Fruit fly (Drosophila melanogaster) whole organism, embryonic: ENCODE data around the gene Pdcd4.
A peak's percentile ranks its signal among the peaks of the same experiment; 100 is the strongest.

Source experiments
- Antp ChIP-seq: fragments of 200-800 bp; sonication (Bioruptor generic); optimal IDR thresholded peaks from 3 replicates; lab custom pipeline; 2016; ENCODE audit warnings: missing biosample characterization, missing genetic modification characterization
- Atf6 ChIP-seq: fragments of 200-800 bp; sonication (Bioruptor generic); IDR thresholded peaks from 2 replicates; pipeline ENCODE4 v1.3.6; 2022; ENCODE audit warnings: missing biosample characterization, missing genetic modification characterization
- BtbVII ChIP-seq: fragments of 200-800 bp; sonication (Bioruptor generic); optimal IDR thresholded peaks from 3 replicates; lab custom pipeline; 2017; ENCODE audit warnings: missing biosample characterization, mild to moderate bottlenecking, missing genetic modification characterization
- C15 ChIP-seq: fragments of 200-800 bp; sonication (Bioruptor generic); IDR thresholded peaks from 3 replicates; pipeline ENCODE4 v1.3.6; 2022; ENCODE audit warnings: missing biosample characterization, missing genetic modification characterization
- CG10565 ChIP-seq: fragments of 200-800 bp; sonication (Bioruptor generic); optimal IDR thresholded peaks from 3 replicates; lab custom pipeline; 2016; ENCODE audit warnings: missing biosample characterization, mild to moderate bottlenecking, missing genetic modification characterization
- CG10979 ChIP-seq: fragments of 200-800 bp; sonication (Bioruptor generic); optimal IDR thresholded peaks from 2 replicates; lab custom pipeline; 2018; ENCODE audit warnings: missing biosample characterization, mild to moderate bottlenecking, missing genetic modification characterization, moderate library complexity
- CG11696 ChIP-seq: fragments of 200-800 bp; sonication (Bioruptor generic); IDR thresholded peaks from 2 replicates; pipeline ENCODE4 v1.3.6; 2022; ENCODE audit warnings: missing biosample characterization, missing genetic modification characterization
- CG11723 ChIP-seq: fragments of 200-800 bp; sonication (Bioruptor generic); optimal IDR thresholded peaks from 2 replicates; lab custom pipeline; 2017; ENCODE audit warnings: missing biosample characterization, mild to moderate bottlenecking, missing genetic modification characterization
- CG12071 ChIP-seq: fragments of 200-800 bp; sonication (Bioruptor generic); optimal IDR thresholded peaks from 3 replicates; lab custom pipeline; 2018; ENCODE audit warnings: missing biosample characterization, mild to moderate bottlenecking, missing genetic modification characterization
- CG12236 ChIP-seq: fragments of 200-800 bp; sonication (Bioruptor generic); optimal IDR thresholded peaks from 2 replicates; lab custom pipeline; 2016; ENCODE audit warnings: missing biosample characterization, missing genetic modification characterization
- CG12744 ChIP-seq: fragments of 200-800 bp; sonication (Bioruptor generic); optimal IDR thresholded peaks from 2 replicates; lab custom pipeline; 2016; ENCODE audit warnings: missing biosample characterization, missing genetic modification characterization
- CG1602 ChIP-seq: fragments of 200-800 bp; sonication (Bioruptor generic); optimal IDR thresholded peaks from 3 replicates; lab custom pipeline; 2016; ENCODE audit warnings: missing biosample characterization, missing genetic modification characterization
- CG18619 ChIP-seq: fragments of 200-800 bp; sonication (Bioruptor generic); optimal IDR thresholded peaks from 3 replicates; lab custom pipeline; 2017; ENCODE audit warnings: missing biosample characterization, mild to moderate bottlenecking, missing genetic modification characterization
- CG30403 ChIP-seq: fragments of 200-800 bp; sonication (Bioruptor generic); optimal IDR thresholded peaks from 3 replicates; lab custom pipeline; 2016; ENCODE audit warnings: missing biosample characterization, missing genetic modification characterization
- CG32767 ChIP-seq: fragments of 200-800 bp; sonication (Bioruptor generic); IDR thresholded peaks from 2 replicates; pipeline ENCODE4 v1.3.6; 2022; ENCODE audit warnings: missing biosample characterization, missing genetic modification characterization
- CG4282 ChIP-seq: fragments of 200-800 bp; sonication (Bioruptor generic); optimal IDR thresholded peaks from 2 replicates; lab custom pipeline; 2016; ENCODE audit warnings: missing biosample characterization, missing genetic modification characterization
- CG4707 ChIP-seq: fragments of 200-800 bp; sonication (Bioruptor generic); optimal IDR thresholded peaks from 2 replicates; lab custom pipeline; 2018; ENCODE audit warnings: missing biosample characterization, mild to moderate bottlenecking, missing genetic modification characterization, moderate library complexity
- CG6765 ChIP-seq: fragments of 200-800 bp; sonication (Bioruptor generic); optimal IDR thresholded peaks from 3 replicates; lab custom pipeline; 2017; ENCODE audit warnings: missing biosample characterization, mild to moderate bottlenecking, missing genetic modification characterization
- CG6791 ChIP-seq: fragments of 200-800 bp; sonication (Bioruptor generic); IDR thresholded peaks from 3 replicates; pipeline ENCODE4 v1.3.6; 2022; ENCODE audit warnings: missing biosample characterization, missing genetic modification characterization; ENCODE audit not compliant: partially characterized antibody
- CG7556 ChIP-seq: fragments of 200-800 bp; sonication (Bioruptor generic); optimal IDR thresholded peaks from 2 replicates; lab custom pipeline; 2017; ENCODE audit warnings: missing biosample characterization, mild to moderate bottlenecking, missing genetic modification characterization
- CG7839 ChIP-seq: fragments of 200-800 bp; sonication (Bioruptor generic); optimal IDR thresholded peaks from 3 replicates; lab custom pipeline; 2018; ENCODE audit warnings: missing biosample characterization, mild to moderate bottlenecking, missing genetic modification characterization, moderate library complexity
- CG7963 ChIP-seq: fragments of 200-800 bp; sonication (Bioruptor generic); IDR thresholded peaks from 3 replicates; pipeline ENCODE4 v1.3.6; 2022; ENCODE audit warnings: missing biosample characterization, missing genetic modification characterization; ENCODE audit not compliant: partially characterized antibody
- CG8290 ChIP-seq, 3 experiments: fragments of 200-800 bp; sonication (Bioruptor generic); optimal IDR thresholded peaks; 2 replicates each; lab custom pipeline; 2016 to 2019; ENCODE audit warnings: missing biosample characterization in 3 of 3, missing genetic modification characterization in 3 of 3, mild to moderate bottlenecking in 2 of 3, moderate library complexity in 1 of 3
- CG9727 ChIP-seq: fragments of 200-800 bp; sonication (Bioruptor generic); optimal IDR thresholded peaks from 3 replicates; lab custom pipeline; 2017; ENCODE audit warnings: missing biosample characterization, mild to moderate bottlenecking, missing genetic modification characterization
- CG9876 ChIP-seq: fragments of 200-800 bp; sonication (Bioruptor generic); optimal IDR thresholded peaks from 2 replicates; lab custom pipeline; 2016; ENCODE audit warnings: missing biosample characterization, missing genetic modification characterization
- Dad ChIP-seq: fragments of 200-800 bp; sonication (Bioruptor generic); optimal IDR thresholded peaks from 3 replicates; lab custom pipeline; 2016; ENCODE audit warnings: missing biosample characterization, missing genetic modification characterization
- Dll ChIP-seq: fragments of 200-800 bp; sonication (Bioruptor generic); IDR thresholded peaks from 4 replicates; pipeline ENCODE4 v1.3.6; 2022; ENCODE audit warnings: missing biosample characterization, missing genetic modification characterization; ENCODE audit not compliant: partially characterized antibody
- Doc2 ChIP-seq: fragments of 200-800 bp; sonication (Bioruptor generic); IDR thresholded peaks from 2 replicates; pipeline ENCODE4 v1.3.6; 2022; ENCODE audit warnings: missing biosample characterization, missing genetic modification characterization
- Eip74EF ChIP-seq, 2 experiments: fragments of 200-800 bp in 1 of 2; fragments of >200 bp in 1 of 2; sonication (Bioruptor generic) in 1 of 2; optimal IDR thresholded peaks; 2 replicates each; lab custom pipeline; 2017 to 2019; ENCODE audit warnings: missing biosample characterization in 2 of 2, missing genetic modification characterization in 2 of 2, mild to moderate bottlenecking in 1 of 2, moderate library complexity in 1 of 2
- Ets65A ChIP-seq: fragments of 200-800 bp; sonication (Bioruptor generic); peaks from one replicate; lab custom pipeline; 2016; ENCODE audit warnings: missing biosample characterization, missing genetic modification characterization
- Hey ChIP-seq: fragments of 200-800 bp; sonication (Bioruptor generic); optimal IDR thresholded peaks from 3 replicates; lab custom pipeline; 2018; ENCODE audit warnings: missing biosample characterization, mild to moderate bottlenecking, missing genetic modification characterization
- Jarid2 ChIP-seq: fragments of 200-800 bp; sonication (Bioruptor generic); optimal IDR thresholded peaks from 3 replicates; lab custom pipeline; 2017; ENCODE audit warnings: mild to moderate bottlenecking, missing biosample characterization, missing genetic modification reagents, missing genetic modification characterization
- Kr ChIP-seq: fragments of 200-800 bp; sonication (Bioruptor generic); optimal IDR thresholded peaks from 2 replicates; lab custom pipeline; 2017; ENCODE audit warnings: missing biosample characterization, mild to moderate bottlenecking, missing genetic modification characterization
- NC2β ChIP-seq: fragments of 200-800 bp; sonication (Bioruptor generic); optimal IDR thresholded peaks from 2 replicates; lab custom pipeline; 2016; ENCODE audit warnings: missing biosample characterization, missing genetic modification characterization
- PHDP ChIP-seq: fragments of 200-800 bp; sonication (Bioruptor generic); optimal IDR thresholded peaks from 3 replicates; lab custom pipeline; 2018; ENCODE audit warnings: missing biosample characterization, mild to moderate bottlenecking, missing genetic modification characterization, moderate library complexity
- Sox100B ChIP-seq: fragments of 200-800 bp; sonication (Bioruptor generic); optimal IDR thresholded peaks from 3 replicates; lab custom pipeline; 2018; ENCODE audit warnings: missing biosample characterization, mild to moderate bottlenecking, missing genetic modification characterization
- Tbp ChIP-seq: fragments of >200 bp; optimal IDR thresholded peaks from 2 replicates; lab custom pipeline; 2018; ENCODE audit warnings: missing biosample characterization, missing genetic modification characterization
- Trl ChIP-seq, 3 experiments: fragments of >200 bp in 2 of 3; fragments of 200-800 bp in 1 of 3; sonication (Bioruptor generic) in 1 of 3; optimal IDR thresholded peaks; 2 replicates in 1 of 3; 3 replicates in 2 of 3; lab custom pipeline; 2016 to 2017; ENCODE audit warnings: missing biosample characterization in 1 of 3, missing genetic modification characterization in 1 of 3
- bcd ChIP-seq: fragments of 200-800 bp; sonication (Bioruptor generic); optimal IDR thresholded peaks from 2 replicates; lab custom pipeline; 2017; ENCODE audit warnings: missing biosample characterization, mild to moderate bottlenecking, missing genetic modification characterization
- chn ChIP-seq: fragments of 200-800 bp; sonication (Bioruptor generic); optimal IDR thresholded peaks from 2 replicates; lab custom pipeline; 2016; ENCODE audit warnings: missing biosample characterization, missing genetic modification characterization
- dpn ChIP-seq, 2 experiments: fragments of 200-800 bp; sonication (Bioruptor generic); optimal IDR thresholded peaks; 3 replicates each; lab custom pipeline; 2016; ENCODE audit warnings: missing biosample characterization in 2 of 2, missing genetic modification characterization in 2 of 2
- lilli ChIP-seq: fragments of 200-800 bp; sonication (Bioruptor generic); optimal IDR thresholded peaks from 3 replicates; lab custom pipeline; 2016; ENCODE audit warnings: missing biosample characterization, missing genetic modification characterization
- luna ChIP-seq: fragments of 200-800 bp; sonication (Bioruptor generic); optimal IDR thresholded peaks from 2 replicates; lab custom pipeline; 2016; ENCODE audit warnings: missing biosample characterization, missing genetic modification characterization
- maf-S ChIP-seq: fragments of 200-800 bp; sonication (Bioruptor generic); optimal IDR thresholded peaks from 2 replicates; lab custom pipeline; 2016; ENCODE audit warnings: missing biosample characterization, missing genetic modification characterization
- onecut ChIP-seq: fragments of 200-800 bp; sonication (Bioruptor generic); IDR thresholded peaks from 2 replicates; pipeline ENCODE4 v1.3.6; 2022; ENCODE audit warnings: missing biosample characterization, missing genetic modification characterization
- sc ChIP-seq, 3 experiments: fragments of >200 bp in 2 of 3; fragments of 200-800 bp in 1 of 3; sonication (Bioruptor generic) in 1 of 3; optimal IDR thresholded peaks; 2 replicates in 2 of 3; 3 replicates in 1 of 3; lab custom pipeline; 2017; ENCODE audit warnings: mild to moderate bottlenecking in 1 of 3, missing biosample characterization in 1 of 3, missing genetic modification characterization in 1 of 3, missing genetic modification reagents in 1 of 3
- slbo ChIP-seq: fragments of 200-800 bp; sonication (Bioruptor generic); IDR thresholded peaks from 2 replicates; pipeline ENCODE4 v1.3.6; 2022; ENCODE audit warnings: missing biosample characterization, missing genetic modification characterization
- tll ChIP-seq, 2 experiments: fragments of 200-800 bp in 1 of 2; fragments of >200 bp in 1 of 2; sonication (Bioruptor generic) in 1 of 2; optimal IDR thresholded peaks; 2 replicates each; lab custom pipeline; 2017 to 2019; ENCODE audit warnings: missing biosample characterization in 2 of 2, missing genetic modification characterization in 2 of 2, mild to moderate bottlenecking in 1 of 2, moderate library complexity in 1 of 2

The Pdcd4 gene

DNA sequence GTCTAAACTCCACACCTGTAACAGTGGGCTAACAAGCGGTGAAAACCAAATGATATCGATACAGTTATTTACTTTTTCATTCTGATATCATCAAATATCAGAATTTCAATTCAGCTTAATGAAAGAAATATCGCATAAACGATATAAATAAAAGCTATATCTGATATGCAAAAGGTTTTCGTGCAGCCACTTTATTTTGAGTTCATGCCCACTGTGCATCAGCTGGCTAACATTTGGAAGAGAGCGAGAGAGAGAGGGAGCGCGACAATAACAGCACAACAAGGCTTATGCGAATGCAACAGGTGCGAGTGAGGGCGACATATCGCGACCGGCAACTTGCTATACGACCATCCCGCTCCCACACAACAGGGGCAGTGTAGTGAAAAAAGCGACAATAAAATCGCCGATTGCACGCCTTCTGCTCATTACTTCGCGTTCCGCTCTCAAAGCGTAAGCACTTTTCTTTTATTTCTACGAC lies 15.8 kb downstream of the Pdcd4 start, which contains the start of gene CG11151 (continued):
- TF ChIP-seq bcd (peak; percentile 96), CG32767 (GFP tag; lab: Robert Waterston, UW) (peak; percentile 95), maf-S (GFP tag; lab: Kevin White, UChicago) (peak; percentile 96), NC2β (GFP tag; lab: Kevin White, UChicago) (peak; percentile 96), CG12236 (GFP tag; lab: Kevin White, UChicago) (peak; percentile 97), CG6791 (peak; percentile 66; the same call in 2 of the 3 replicates), CG4707 (GFP tag; lab: Kevin White, UChicago) (peak; percentile 100), slbo (GFP tag; lab: Robert Waterston, UW) (peak; percentile 96), CG6765 (GFP tag; lab: Kevin White, UChicago) (peak; percentile 85), CG7963 (peak; percentile 50; the same call in 2 of the 3 replicates), CG18619 (GFP tag; lab: Kevin White, UChicago) (peak; percentile 95), CG12071 (GFP tag; lab: Kevin White, UChicago) (peak; percentile 98), CG9876 (peak; percentile 93), CG10979 (peak; percentile 96), CG11696 (GFP tag; lab: Robert Waterston, UW) (peak; percentile 87), CG12744 (GFP tag; lab: Kevin White, UChicago) (peak; percentile 95), Jarid2 (GFP tag; lab: Kevin White, UChicago) (peak; percentile 78), Trl (optimal IDR thresholded peaks at IDR 0.05; lab: Kevin White, UChicago) (peak; percentile 44 to 71), Trl (GFP tag; optimal IDR thresholded peaks at IDR 0.05; lab: Kevin White, UChicago) (peak; percentile 98), CG7556 (GFP tag; lab: Kevin White, UChicago) (peak; percentile 96), Sox100B (GFP tag; lab: Kevin White, UChicago) (peak; percentile 94), CG8290 (GFP tag; optimal IDR thresholded peaks at IDR 0.05; lab: Kevin White, UChicago) (peak; percentile 91), CG8290 (tag; optimal IDR thresholded peaks at IDR 0.05; lab: Kevin White, UChicago) (peak; percentile 78 to 98), Antp (GFP tag; lab: Kevin White, UChicago) (peak; percentile 98), dpn (GFP tag; optimal IDR thresholded peaks at IDR 0.05; lab: Kevin White, UChicago) (peak; percentile 97), CG10565 (GFP tag; lab: Kevin White, UChicago) (peak; percentile 82), CG4282 (peak; percentile 98), CG30403 (GFP tag; lab: Kevin White, UChicago) (peak; percentile 97), CG11723 (GFP tag; lab: Kevin White, UChicago) (peak; percentile 96), Hey (tag; lab: Kevin White, UChicago) (peak; percentile 85), Kr (peak; percentile 54), sc (optimal IDR thresholded peaks at IDR 0.05; lab: Kevin White, UChicago) (no peak), sc (GFP tag; optimal IDR thresholded peaks at IDR 0.05; lab: Kevin White, UChicago) (peak; percentile 93), tll (GFP tag; optimal IDR thresholded peaks at IDR 0.05; lab: Kevin White, UChicago) (peak; percentile 66 to 88), PHDP (peak; percentile 98), BtbVII (GFP tag; lab: Kevin White, UChicago) (peak; percentile 97), CG1602 (GFP tag; lab: Kevin White, UChicago) (peak; percentile 96), Eip74EF (GFP tag; optimal IDR thresholded peaks at IDR 0.05; lab: Kevin White, UChicago) (peak in 1 of 2 experiments; percentile 93), Dll (GFP tag; lab: Robert Waterston, UW) (peak; percentile 59; the same call in 1 of the 4 replicates), lilli (peak; percentile 98), luna (GFP tag; lab: Kevin White, UChicago) (peak; percentile 91), onecut (peak; percentile 92), Tbp (no peak), Ets65A (GFP tag; lab: Kevin White, UChicago) (peak; percentile 99), Atf6 (GFP tag; lab: Robert Waterston, UW) (peak; percentile 96), Doc2 (GFP tag; lab: Robert Waterston, UW) (no peak), CG7839 (tag; lab: Kevin White, UChicago) (peak; percentile 98), chn (GFP tag; lab: Kevin White, UChicago) (peak; percentile 98), C15 (peak; percentile 80; the same call in 2 of the 3 replicates), Dad (GFP tag; lab: Kevin White, UChicago) (peak; percentile 94), CG9727 (GFP tag; lab: Kevin White, UChicago) (peak; percentile 96)
